Fruit fly (Drosophila melanogaster) whole organism, embryonic: ENCODE measurements around the gene CG10481.

Experiments used
- Atf-2 ChIP-seq: fragments of 200-800 bp; sonication (Bioruptor generic); optimal IDR thresholded peaks from 2 replicates; lab custom pipeline; 2016; ENCODE audit warnings: missing biosample characterization, missing genetic modification characterization
- Bgb ChIP-seq: fragments of 200-800 bp; sonication (Bioruptor generic); IDR thresholded peaks from 2 replicates; pipeline ENCODE4 v1.3.6; 2022; ENCODE audit warnings: missing biosample characterization, missing genetic modification characterization; ENCODE audit not compliant: partially characterized antibody
- CG10267 ChIP-seq: fragments of 200-800 bp; sonication (Bioruptor generic); optimal IDR thresholded peaks from 2 replicates; lab custom pipeline; 2018; ENCODE audit warnings: missing biosample characterization, mild to moderate bottlenecking, missing genetic modification characterization, moderate library complexity
- CG10431 ChIP-seq: fragments of 200-800 bp; sonication (Bioruptor generic); optimal IDR thresholded peaks from 3 replicates; lab custom pipeline; 2018; ENCODE audit warnings: missing biosample characterization, mild to moderate bottlenecking, missing genetic modification characterization
- CG10565 ChIP-seq: fragments of 200-800 bp; sonication (Bioruptor generic); optimal IDR thresholded peaks from 3 replicates; lab custom pipeline; 2016; ENCODE audit warnings: missing biosample characterization, mild to moderate bottlenecking, missing genetic modification characterization
- CG12744 ChIP-seq: fragments of 200-800 bp; sonication (Bioruptor generic); optimal IDR thresholded peaks from 2 replicates; lab custom pipeline; 2016; ENCODE audit warnings: missing biosample characterization, missing genetic modification characterization
- CG12769 ChIP-seq: fragments of 200-800 bp; sonication (Bioruptor generic); optimal IDR thresholded peaks from 2 replicates; lab custom pipeline; 2019; ENCODE audit warnings: missing biosample characterization, mild to moderate bottlenecking, missing genetic modification characterization, moderate library complexity
- CG15479 ChIP-seq: fragments of 200-800 bp; sonication (Bioruptor generic); optimal IDR thresholded peaks from 3 replicates; lab custom pipeline; 2019; ENCODE audit warnings: missing biosample characterization, mild to moderate bottlenecking, missing genetic modification characterization, moderate library complexity
- CG15514 ChIP-seq: fragments of 200-800 bp; sonication (Bioruptor generic); optimal IDR thresholded peaks from 3 replicates; lab custom pipeline; 2017; ENCODE audit warnings: missing biosample characterization, missing genetic modification characterization, mild to moderate bottlenecking, moderate library complexity, missing genetic modification reagents
- CG15696 ChIP-seq: fragments of 200-800 bp; sonication (Bioruptor generic); optimal IDR thresholded peaks from 2 replicates; lab custom pipeline; 2019; ENCODE audit warnings: missing biosample characterization, mild to moderate bottlenecking, missing genetic modification characterization, moderate library complexity
- CG17568 ChIP-seq: fragments of 200-800 bp; sonication (Bioruptor generic); optimal IDR thresholded peaks from 2 replicates; lab custom pipeline; 2018; ENCODE audit warnings: missing biosample characterization, mild to moderate bottlenecking, missing genetic modification characterization, moderate library complexity
- CG18599 ChIP-seq: fragments of 200-800 bp; sonication (Bioruptor generic); optimal IDR thresholded peaks from 3 replicates; lab custom pipeline; 2017; ENCODE audit warnings: missing biosample characterization, missing genetic modification characterization, mild to moderate bottlenecking, moderate library complexity, missing genetic modification reagents
- CG18619 ChIP-seq: fragments of 200-800 bp; sonication (Bioruptor generic); optimal IDR thresholded peaks from 3 replicates; lab custom pipeline; 2017; ENCODE audit warnings: missing biosample characterization, mild to moderate bottlenecking, missing genetic modification characterization
- CG34376 ChIP-seq: fragments of 200-800 bp; sonication (Bioruptor generic); optimal IDR thresholded peaks from 2 replicates; lab custom pipeline; 2018; ENCODE audit warnings: missing biosample characterization, mild to moderate bottlenecking, missing genetic modification characterization
- CG5180 ChIP-seq: fragments of 200-800 bp; sonication (Bioruptor generic); optimal IDR thresholded peaks from 3 replicates; lab custom pipeline; 2017; ENCODE audit warnings: missing biosample characterization, missing genetic modification characterization, mild to moderate bottlenecking, moderate library complexity, missing genetic modification reagents
- CG6854 ChIP-seq: fragments of 200-800 bp; sonication (Bioruptor generic); optimal IDR thresholded peaks from 3 replicates; lab custom pipeline; 2017; ENCODE audit warnings: missing biosample characterization, mild to moderate bottlenecking, missing genetic modification characterization
- CG7745 ChIP-seq: fragments of 200-800 bp; sonication (Bioruptor generic); optimal IDR thresholded peaks from 2 replicates; lab custom pipeline; 2018; ENCODE audit warnings: missing biosample characterization, mild to moderate bottlenecking, missing genetic modification characterization, moderate library complexity
- CG7987 ChIP-seq: fragments of 200-800 bp; sonication (Bioruptor generic); optimal IDR thresholded peaks from 2 replicates; lab custom pipeline; 2018; ENCODE audit warnings: missing biosample characterization, mild to moderate bottlenecking, missing genetic modification characterization, moderate library complexity
- CG8290 ChIP-seq, 3 experiments: fragments of 200-800 bp; sonication (Bioruptor generic); optimal IDR thresholded peaks; 2 replicates each; lab custom pipeline; 2016 to 2019; ENCODE audit warnings: missing biosample characterization in 3 of 3, missing genetic modification characterization in 3 of 3, mild to moderate bottlenecking in 2 of 3, moderate library complexity in 1 of 3
- CG9609 ChIP-seq: fragments of 200-800 bp; sonication (Bioruptor generic); optimal IDR thresholded peaks from 3 replicates; lab custom pipeline; 2016; ENCODE audit warnings: missing biosample characterization, missing genetic modification characterization
- Dip2 ChIP-seq: fragments of 200-800 bp; sonication (Bioruptor generic); IDR thresholded peaks from 2 replicates; pipeline ENCODE4 v1.3.6; 2022; ENCODE audit warnings: missing biosample characterization, missing genetic modification characterization
- HLHmδ ChIP-seq: fragments of 200-800 bp; sonication (Bioruptor generic); optimal IDR thresholded peaks from 2 replicates; lab custom pipeline; 2018; ENCODE audit warnings: missing biosample characterization, mild to moderate bottlenecking, missing genetic modification characterization, moderate library complexity
- Jarid2 ChIP-seq: fragments of 200-800 bp; sonication (Bioruptor generic); optimal IDR thresholded peaks from 3 replicates; lab custom pipeline; 2017; ENCODE audit warnings: mild to moderate bottlenecking, missing biosample characterization, missing genetic modification reagents, missing genetic modification characterization
- Mes4 ChIP-seq: fragments of 200-800 bp; sonication (Bioruptor generic); optimal IDR thresholded peaks from 2 replicates; lab custom pipeline; 2016; ENCODE audit warnings: missing biosample characterization, missing genetic modification characterization
- NfI ChIP-seq: fragments of 200-800 bp; sonication (Bioruptor generic); optimal IDR thresholded peaks from 3 replicates; lab custom pipeline; 2018; ENCODE audit warnings: missing biosample characterization, mild to moderate bottlenecking, missing genetic modification characterization, moderate library complexity
- Oaz ChIP-seq: fragments of 200-800 bp; sonication (Bioruptor generic); IDR thresholded peaks from 2 replicates; pipeline ENCODE4 v1.3.6; 2022; ENCODE audit warnings: missing biosample characterization, missing genetic modification characterization
- Poxn ChIP-seq: fragments of 200-800 bp; sonication (Bioruptor generic); IDR thresholded peaks from 2 replicates; pipeline ENCODE4 v1.3.6; 2022; ENCODE audit warnings: missing biosample characterization, missing genetic modification characterization
- TFAM ChIP-seq: fragments of 200-800 bp; sonication (Bioruptor generic); optimal IDR thresholded peaks from 2 replicates; lab custom pipeline; 2017; ENCODE audit warnings: missing biosample characterization, missing genetic modification characterization, inconsistent platforms
- ap ChIP-seq: fragments of 200-800 bp; sonication (Bioruptor generic); IDR thresholded peaks from 2 replicates; pipeline ENCODE4 v1.3.6; 2022; ENCODE audit warnings: missing biosample characterization, missing genetic modification characterization
- ato ChIP-seq: fragments of 200-800 bp; sonication (Bioruptor generic); IDR thresholded peaks from 2 replicates; pipeline ENCODE4 v1.3.6; 2022; ENCODE audit warnings: missing biosample characterization, missing genetic modification characterization; ENCODE audit not compliant: partially characterized antibody
- cg ChIP-seq: fragments of 200-800 bp; sonication (Bioruptor generic); optimal IDR thresholded peaks from 3 replicates; lab custom pipeline; 2019; ENCODE audit warnings: missing biosample characterization, mild to moderate bottlenecking, missing genetic modification characterization, moderate library complexity
- chm ChIP-seq: fragments of 200-800 bp; sonication (Bioruptor generic); IDR thresholded peaks from 2 replicates; pipeline ENCODE4 v1.3.6; 2022; ENCODE audit warnings: missing biosample characterization, missing genetic modification characterization
- ci ChIP-seq: fragments of 200-800 bp; sonication (Bioruptor generic); IDR thresholded peaks from 3 replicates; pipeline ENCODE4 v1.3.6; 2022; ENCODE audit warnings: missing biosample characterization, missing genetic modification characterization
- ftz-f1 ChIP-seq: fragments of 200-800 bp; sonication (Bioruptor generic); optimal IDR thresholded peaks from 2 replicates; lab custom pipeline; 2016; ENCODE audit warnings: missing biosample characterization, missing genetic modification characterization
- her ChIP-seq: fragments of 200-800 bp; sonication (Bioruptor generic); optimal IDR thresholded peaks from 2 replicates; lab custom pipeline; 2016; ENCODE audit warnings: missing biosample characterization, missing genetic modification characterization
- lbe ChIP-seq: fragments of 200-800 bp; sonication (Bioruptor generic); optimal IDR thresholded peaks from 2 replicates; lab custom pipeline; 2016; ENCODE audit warnings: missing biosample characterization, mild to moderate bottlenecking, missing genetic modification characterization
- lilli ChIP-seq: fragments of 200-800 bp; sonication (Bioruptor generic); optimal IDR thresholded peaks from 3 replicates; lab custom pipeline; 2016; ENCODE audit warnings: missing biosample characterization, missing genetic modification characterization
- p53 ChIP-seq: fragments of 200-800 bp; sonication (Bioruptor generic); optimal IDR thresholded peaks from 2 replicates; lab custom pipeline; 2016; ENCODE audit warnings: missing biosample characterization, missing genetic modification characterization
- pb ChIP-seq: fragments of 200-800 bp; sonication (Bioruptor generic); optimal IDR thresholded peaks from 3 replicates; lab custom pipeline; 2016; ENCODE audit warnings: missing biosample characterization, missing genetic modification characterization
- pros ChIP-seq: fragments of 200-800 bp; sonication (Bioruptor generic); optimal IDR thresholded peaks from 3 replicates; lab custom pipeline; 2019; ENCODE audit warnings: missing biosample characterization, mild to moderate bottlenecking, missing genetic modification characterization, moderate library complexity
- rib ChIP-seq: fragments of 200-800 bp; sonication (Bioruptor generic); IDR thresholded peaks from 2 replicates; pipeline ENCODE4 v1.3.6; 2022; ENCODE audit warnings: missing biosample characterization, missing genetic modification characterization
- row ChIP-seq: fragments of 200-800 bp; sonication (Bioruptor generic); IDR thresholded peaks from 3 replicates; pipeline ENCODE4 v1.3.6; 2022; ENCODE audit warnings: missing biosample characterization, missing genetic modification characterization
- scrt ChIP-seq: fragments of 200-800 bp; sonication (Bioruptor generic); optimal IDR thresholded peaks from 2 replicates; lab custom pipeline; 2018; ENCODE audit warnings: missing biosample characterization, mild to moderate bottlenecking, missing genetic modification characterization, moderate library complexity
- shn ChIP-seq: fragments of 200-800 bp; sonication (Bioruptor generic); optimal IDR thresholded peaks from 3 replicates; lab custom pipeline; 2016; ENCODE audit warnings: missing biosample characterization, missing genetic modification characterization
- sim ChIP-seq: fragments of 200-800 bp; sonication (Bioruptor generic); IDR thresholded peaks from 2 replicates; pipeline ENCODE4 v1.3.6; 2022; ENCODE audit warnings: missing biosample characterization, missing genetic modification characterization
- sqz ChIP-seq: fragments of 200-800 bp; sonication (Bioruptor generic); optimal IDR thresholded peaks from 3 replicates; lab custom pipeline; 2018; ENCODE audit warnings: missing biosample characterization, mild to moderate bottlenecking, missing genetic modification characterization
- sr ChIP-seq: fragments of 200-800 bp; sonication (Bioruptor generic); IDR thresholded peaks from 3 replicates; pipeline ENCODE4 v1.3.6; 2022; ENCODE audit warnings: missing biosample characterization, missing genetic modification characterization
- trem ChIP-seq: fragments of 200-800 bp; optimal IDR thresholded peaks from 3 replicates; lab custom pipeline; 2019; ENCODE audit warnings: missing biosample characterization, mild to moderate bottlenecking, missing genetic modification characterization, moderate library complexity

The CG10481 gene

dm6 chr2L:19935085-19935846 lies 42.9 kb upstream of the CG10481 start (continued):
- TF ChIP-seq Atf-2 (GFP tag; lab: Kevin White, UChicago) (no peak), scrt (GFP tag; lab: Kevin White, UChicago) (peak; percentile 16), TFAM (no peak), Jarid2 (GFP tag; lab: Kevin White, UChicago) (peak; percentile 99), CG34376 (GFP tag; lab: Kevin White, UChicago) (peak; percentile 43), CG15479 (GFP tag; lab: Kevin White, UChicago) (peak; percentile 18), ato (peak; percentile 61; the same call in 1 of the 2 replicates), CG12744 (GFP tag; lab: Kevin White, UChicago) (no peak), pros (GFP tag; lab: Kevin White, UChicago) (peak; percentile 48), CG6854 (GFP tag; lab: Kevin White, UChicago) (peak; percentile 40), CG7987 (GFP tag; lab: Kevin White, UChicago) (peak; percentile 84), ci (GFP tag; lab: Robert Waterston, UW) (peak; percentile 80; the same call in 2 of the 3 replicates), row (peak; percentile 10; the same call in 1 of the 3 replicates), CG17568 (GFP tag; lab: Kevin White, UChicago) (peak; percentile 3), CG7745 (tag; lab: Kevin White, UChicago) (no peak), Poxn (GFP tag; lab: Robert Waterston, UW) (no peak), Bgb (GFP tag; lab: Robert Waterston, UW) (peak; percentile 70), CG5180 (peak; percentile 80), p53 (GFP tag; lab: Kevin White, UChicago) (no peak), CG12769 (tag; lab: Kevin White, UChicago) (peak; percentile 80), trem (peak; percentile 14), lilli (GFP tag; lab: Kevin White, UChicago) (no peak), lbe (GFP tag; lab: Kevin White, UChicago) (no peak), CG18599 (GFP tag; lab: Kevin White, UChicago) (no peak), ap (GFP tag; lab: Robert Waterston, UW) (no peak), her (GFP tag; lab: Kevin White, UChicago) (peak; percentile 39), rib (GFP tag; lab: Robert Waterston, UW) (peak; percentile 77; the same call in 1 of the 2 replicates), CG10565 (GFP tag; lab: Kevin White, UChicago) (no peak), NfI (GFP tag; lab: Kevin White, UChicago) (peak; percentile 35), Mes4 (GFP tag; lab: Kevin White, UChicago) (peak; percentile 6), cg (GFP tag; lab: Kevin White, UChicago) (peak; percentile 45), pb (GFP tag; lab: Kevin White, UChicago) (peak; percentile 15), CG15514 (GFP tag; lab: Kevin White, UChicago) (peak; percentile 46), sr (GFP tag; lab: Robert Waterston, UW) (0 out of 3 replicates have a peak, but pooled peaks have one; percentile 22), shn (GFP tag; lab: Kevin White, UChicago) (no peak), CG8290 (GFP tag; optimal IDR thresholded peaks at IDR 0.05; lab: Kevin White, UChicago) (no peak), CG8290 (tag; optimal IDR thresholded peaks at IDR 0.05; lab: Kevin White, UChicago) (peak; percentile 13 to 87), chm (GFP tag; lab: Robert Waterston, UW) (peak; percentile 79), ftz-f1 (GFP tag; lab: Kevin White, UChicago) (peak; percentile 31), Dip2 (GFP tag; lab: Robert Waterston, UW) (no peak), Oaz (no peak), CG9609 (GFP tag; lab: Kevin White, UChicago) (no peak), CG10431 (GFP tag; lab: Kevin White, UChicago) (no peak), sqz (GFP tag; lab: Kevin White, UChicago) (no peak), HLHmδ (GFP tag; lab: Kevin White, UChicago) (peak; percentile 81), sim (GFP tag; lab: Robert Waterston, UW) (0 out of 2 replicates have a peak, but pooled peaks have one; percentile 48), CG10267 (tag; lab: Kevin White, UChicago) (no peak), CG15696 (tag; lab: Kevin White, UChicago) (no peak), CG18619 (GFP tag; lab: Kevin White, UChicago) (peak; percentile 10)
